Worm (Caenorhabditis elegans): ENCODE measurements around the gene T28A11.25.

The T28A11.25 gene

DNA sequence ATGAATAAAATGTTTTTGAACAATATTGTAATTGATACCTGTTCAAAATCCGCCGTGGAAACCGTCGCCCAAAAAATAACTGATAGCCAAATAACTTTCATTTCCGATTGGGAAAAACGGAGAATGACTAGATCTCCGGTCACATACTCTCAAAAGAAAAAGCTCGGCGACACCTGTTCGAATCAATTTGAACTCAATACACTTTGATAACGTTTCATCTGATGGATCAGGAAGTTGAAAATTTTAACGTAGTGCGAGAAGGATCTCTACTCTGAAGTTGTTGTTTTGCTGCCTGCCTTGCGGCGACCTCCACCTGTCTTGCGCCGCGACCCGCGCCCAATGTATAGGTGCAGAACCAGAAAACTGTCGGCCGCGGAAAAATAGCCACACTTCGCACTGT, 8.5 kb upstream of the T28A11.25 start, which contains the start of gene T28A11.20:
TSS of gene T28A11.20 (minus strand) at position 101 of the 400 bp plus-strand sequence.
- TF ChIP-seq ZK546.5 (tag; optimal IDR thresholded peaks at IDR 0.05) = no peak
- no peak for TF ChIP-seq ama-1 (optimal IDR thresholded peaks at IDR 0.05)
- TF ChIP-seq nhr-237 (tag; optimal IDR thresholded peaks at IDR 0.05) = no peak
- TF ChIP-seq pqm-1 (tag; optimal IDR thresholded peaks at IDR 0.05) = no peak
- TF ChIP-seq lin-39 (tag; optimal IDR thresholded peaks at IDR 0.05) = no peak
- no peak for TF ChIP-seq snpc-4 (tag; optimal IDR thresholded peaks at IDR 0.05)
- no peak for TF ChIP-seq sea-2 (GFP tag; optimal IDR thresholded peaks at IDR 0.05)
- TF ChIP-seq ceh-9 (tag; optimal IDR thresholded peaks at IDR 0.05) = no peak
- no peak for TF ChIP-seq unc-39 (tag; optimal IDR thresholded peaks at IDR 0.05)
- TF ChIP-seq mdl-1 (tag; optimal IDR thresholded peaks at IDR 0.05) = no peak
- no peak for TF ChIP-seq jun-1 (tag; optimal IDR thresholded peaks at IDR 0.05)
- no peak for TF ChIP-seq nhr-11 (tag; optimal IDR thresholded peaks at IDR 0.05)
- TF ChIP-seq eor-1 (tag; optimal IDR thresholded peaks at IDR 0.05) = no peak
- no peak for TF ChIP-seq nhr-12 (tag; optimal IDR thresholded peaks at IDR 0.05)
- TF ChIP-seq tbx-2 (tag; optimal IDR thresholded peaks at IDR 0.05) = no peak
- TF ChIP-seq ceh-28 (tag; optimal IDR thresholded peaks at IDR 0.05) = no peak
- no peak for TF ChIP-seq elt-3 (tag; optimal IDR thresholded peaks at IDR 0.05)
- TF ChIP-seq R02D3.7 (tag; optimal IDR thresholded peaks at IDR 0.05) = no peak
- TF ChIP-seq mml-1 (tag; optimal IDR thresholded peaks at IDR 0.05) = no peak

DNA sequence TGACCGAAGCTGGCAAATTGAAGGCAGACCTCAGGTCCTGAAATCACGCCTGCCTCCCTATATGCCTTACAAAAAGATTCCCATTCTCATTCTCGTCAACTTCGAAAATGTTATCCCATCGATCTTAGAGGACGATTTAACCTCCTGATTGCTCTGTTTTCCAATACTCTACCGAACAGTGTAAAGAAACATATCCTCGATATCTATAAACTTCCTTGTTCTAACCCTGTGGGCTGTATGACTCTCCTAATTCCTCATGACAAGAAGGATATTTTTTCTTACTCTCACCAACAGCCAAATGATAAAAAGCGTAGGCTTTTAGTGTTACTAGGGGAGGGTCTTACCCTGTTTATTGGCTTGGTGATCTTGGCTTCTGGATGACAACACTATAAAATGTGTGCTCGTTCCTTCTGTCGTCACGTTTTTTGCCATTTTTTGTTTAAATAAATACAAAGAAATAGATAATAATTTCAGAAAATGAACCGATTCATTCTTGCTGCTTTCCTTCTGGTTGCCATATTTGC, 8.0 kb upstream of the T28A11.25 start, which contains the start of gene T28A11.4:
TSS of gene T28A11.4 (plus strand) at position 474 of the 524 bp plus-strand sequence.
- no peak for TF ChIP-seq ceh-16 (tag; optimal IDR thresholded peaks at IDR 0.05)
- TF ChIP-seq snpc-4 (tag; optimal IDR thresholded peaks at IDR 0.05) = no peak
- TF ChIP-seq fos-1 (tag; optimal IDR thresholded peaks at IDR 0.05) = no peak
- TF ChIP-seq unc-62 (GFP tag; optimal IDR thresholded peaks at IDR 0.05) = no peak
- TF ChIP-seq tbx-2 (tag; optimal IDR thresholded peaks at IDR 0.05) = no peak
- TF ChIP-seq lin-39 (tag; optimal IDR thresholded peaks at IDR 0.05) = no peak
- TF ChIP-seq elt-1 (tag; optimal IDR thresholded peaks at IDR 0.05) = no peak
- no peak for TF ChIP-seq lsy-12 (tag; optimal IDR thresholded peaks at IDR 0.05)
- no peak for TF ChIP-seq mdl-1 (tag; optimal IDR thresholded peaks at IDR 0.05)
- TF ChIP-seq lin-15B (tag; optimal IDR thresholded peaks at IDR 0.05) = no peak
- no peak for TF ChIP-seq eor-1 (tag; optimal IDR thresholded peaks at IDR 0.05)
- no peak for TF ChIP-seq fkh-2 (tag; optimal IDR thresholded peaks at IDR 0.05)
- no peak for TF ChIP-seq nhr-67 (tag; optimal IDR thresholded peaks at IDR 0.05)
- TF ChIP-seq skn-1 (tag; optimal IDR thresholded peaks at IDR 0.05) = no peak
- no peak for TF ChIP-seq pqm-1 (tag; optimal IDR thresholded peaks at IDR 0.05)
- TF ChIP-seq aly-2 (tag; optimal IDR thresholded peaks at IDR 0.05) = no peak
- TF ChIP-seq sea-2 (GFP tag; optimal IDR thresholded peaks at IDR 0.05) = no peak
- no peak for TF ChIP-seq nhr-77 (tag; optimal IDR thresholded peaks at IDR 0.05)

DNA sequence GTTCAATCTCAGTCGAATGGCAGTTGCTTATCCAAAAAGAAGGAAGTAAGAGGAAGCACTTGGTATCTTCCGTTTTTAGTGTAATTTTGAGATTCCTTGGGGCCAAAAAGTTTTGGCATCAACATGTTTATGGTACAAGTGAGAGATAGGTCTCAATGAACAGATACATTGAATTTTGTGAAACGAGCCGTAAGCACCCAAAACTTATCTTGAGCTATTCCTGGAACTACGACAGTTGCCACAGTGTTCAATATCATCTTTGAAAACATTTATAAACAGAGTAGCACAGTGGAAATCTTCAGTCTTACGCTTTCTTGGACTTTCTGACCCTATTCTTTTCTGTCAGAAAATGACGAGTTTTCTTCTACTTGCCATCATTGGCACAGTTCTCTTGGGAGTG, 6.6 kb upstream of the T28A11.25 start, which contains the start of gene T28A11.3:
TSS of gene T28A11.3 (plus strand) at position 301 of the 400 bp plus-strand sequence.
- TF ChIP-seq ZK546.5 (tag; optimal IDR thresholded peaks at IDR 0.05) = no peak
- no peak for TF ChIP-seq unc-39 (tag; optimal IDR thresholded peaks at IDR 0.05)
- no peak for TF ChIP-seq hmg-11 (tag; optimal IDR thresholded peaks at IDR 0.05)
- no peak for TF ChIP-seq pqm-1 (tag; optimal IDR thresholded peaks at IDR 0.05)
- TF ChIP-seq nhr-28 (tag; optimal IDR thresholded peaks at IDR 0.05) = no peak
- TF ChIP-seq nhr-11 (tag; optimal IDR thresholded peaks at IDR 0.05) = no peak
- no peak for TF ChIP-seq aly-2 (tag; optimal IDR thresholded peaks at IDR 0.05)
- no peak for TF ChIP-seq snpc-4 (tag; optimal IDR thresholded peaks at IDR 0.05)
- TF ChIP-seq jun-1 (tag; optimal IDR thresholded peaks at IDR 0.05) = no peak
- TF ChIP-seq nhr-237 (tag; optimal IDR thresholded peaks at IDR 0.05) = no peak
- TF ChIP-seq unc-62 (GFP tag; optimal IDR thresholded peaks at IDR 0.05) = no peak
- TF ChIP-seq tbx-2 (tag; optimal IDR thresholded peaks at IDR 0.05) = no peak
- TF ChIP-seq nhr-77 (tag; optimal IDR thresholded peaks at IDR 0.05) = no peak
- TF ChIP-seq lin-39 (tag; optimal IDR thresholded peaks at IDR 0.05) = no peak

DNA sequence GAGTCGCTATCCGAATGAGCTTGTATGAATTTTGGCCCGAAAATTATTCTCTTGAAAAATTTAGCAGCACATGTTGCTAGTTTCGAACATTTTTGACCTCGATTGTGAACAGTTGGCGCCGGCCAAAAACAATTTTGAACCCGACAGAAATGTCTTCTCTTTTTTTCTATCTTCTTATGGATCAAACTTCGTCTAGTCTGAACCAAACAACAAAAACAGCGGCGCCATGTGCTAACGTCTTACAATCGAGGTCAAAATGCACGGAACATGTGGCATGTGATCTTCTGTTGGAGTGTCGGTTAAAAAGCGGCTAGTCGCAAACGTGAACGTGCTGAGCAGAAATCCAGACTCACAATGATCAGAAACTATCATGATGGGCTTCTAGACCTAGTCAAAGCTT, 5.4 kb upstream of the T28A11.25 start:
- peak; percentile 32 for TF ChIP-seq lin-39 (tag; optimal IDR thresholded peaks at IDR 0.05)
- TF ChIP-seq egl-5 (tag; optimal IDR thresholded peaks at IDR 0.05) = peak; percentile 26
- no peak for TF ChIP-seq nhr-77 (tag; optimal IDR thresholded peaks at IDR 0.05)

DNA sequence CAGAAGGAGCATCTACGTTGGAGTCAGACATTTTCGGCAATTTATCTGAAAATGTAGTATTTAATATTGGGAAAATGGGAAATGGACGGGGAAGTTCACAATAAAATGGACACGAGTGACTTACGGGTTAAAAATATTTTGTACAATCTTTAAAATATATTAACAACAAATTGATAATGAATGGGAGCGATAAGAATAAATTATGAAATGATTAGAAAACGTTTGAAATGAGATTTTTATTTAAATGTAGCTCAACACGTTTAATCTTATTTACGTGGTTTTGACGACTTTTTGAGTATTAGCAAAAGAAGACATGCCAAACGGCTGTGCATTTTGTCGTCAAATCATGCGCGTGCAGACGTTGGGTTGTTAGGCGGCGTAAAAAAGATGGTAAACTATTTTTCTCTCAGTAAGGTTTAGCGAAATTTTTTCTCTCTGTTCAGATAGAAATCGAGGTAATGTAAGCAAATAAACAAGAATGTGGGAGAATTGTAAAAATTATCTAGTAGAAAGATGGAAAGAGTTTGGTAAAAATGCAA, 3.5 kb upstream of the T28A11.25 start, which contains the start of gene fbxa-64:
TSS of gene fbxa-64 (minus strand) at position 51 of the 539 bp plus-strand sequence.
- TF ChIP-seq elt-1 (tag; optimal IDR thresholded peaks at IDR 0.05) = no peak
- TF ChIP-seq hmg-11 (tag; optimal IDR thresholded peaks at IDR 0.05) = peak; percentile 29
- no peak for TF ChIP-seq egl-27 (tag; optimal IDR thresholded peaks at IDR 0.05)

Measured in whole organism, L3 larva.